Fruit fly (Drosophila melanogaster) whole organism, embryonic: Measurements from ENCODE around the gene Mkk4.
A peak's percentile ranks its signal among the peaks of the same experiment; 100 is the strongest.

Experiments used
- Bdp1 ChIP-seq: fragments of 200-800 bp; sonication (Bioruptor generic); optimal IDR thresholded peaks from 3 replicates; lab custom pipeline; 2016; ENCODE audit warnings: missing biosample characterization, missing genetic modification characterization
- BtbVII ChIP-seq: fragments of 200-800 bp; sonication (Bioruptor generic); optimal IDR thresholded peaks from 3 replicates; lab custom pipeline; 2017; ENCODE audit warnings: missing biosample characterization, mild to moderate bottlenecking, missing genetic modification characterization
- CG10209 ChIP-seq: fragments of 200-800 bp; sonication (Bioruptor generic); optimal IDR thresholded peaks from 3 replicates; lab custom pipeline; 2017; ENCODE audit warnings: missing biosample characterization, mild to moderate bottlenecking, missing genetic modification characterization, missing genetic modification reagents
- CG10543 ChIP-seq: fragments of 200-800 bp; sonication (Bioruptor generic); optimal IDR thresholded peaks from 3 replicates; lab custom pipeline; 2017; ENCODE audit warnings: missing biosample characterization, mild to moderate bottlenecking, missing genetic modification characterization, moderate library complexity
- CG13123 ChIP-seq: fragments of 200-800 bp; sonication (Bioruptor generic); optimal IDR thresholded peaks from 2 replicates; lab custom pipeline; 2016; ENCODE audit warnings: missing biosample characterization, missing genetic modification characterization
- CG14014 ChIP-seq: fragments of 200-800 bp; sonication (Bioruptor generic); IDR thresholded peaks from 2 replicates; pipeline ENCODE4 v1.3.6; 2022; ENCODE audit warnings: missing biosample characterization, missing genetic modification characterization
- CG17361 ChIP-seq: fragments of 200-800 bp; sonication (Bioruptor generic); IDR thresholded peaks from 3 replicates; pipeline ENCODE4 v1.3.6; 2022; ENCODE audit warnings: missing biosample characterization, missing genetic modification characterization
- CG1832 ChIP-seq: fragments of 200-800 bp; sonication (Bioruptor generic); optimal IDR thresholded peaks from 2 replicates; lab custom pipeline; 2017; ENCODE audit warnings: missing biosample characterization, mild to moderate bottlenecking, missing genetic modification characterization, inconsistent platforms
- CG2712 ChIP-seq: fragments of 200-800 bp; optimal IDR thresholded peaks from 3 replicates; lab custom pipeline; 2019; ENCODE audit warnings: missing biosample characterization, mild to moderate bottlenecking, missing genetic modification characterization, moderate library complexity
- CG2875 ChIP-seq: fragments of 200-800 bp; sonication (Bioruptor generic); optimal IDR thresholded peaks from 2 replicates; lab custom pipeline; 2017; ENCODE audit warnings: missing biosample characterization, mild to moderate bottlenecking, missing genetic modification characterization, missing genetic modification reagents
- CG30403 ChIP-seq: fragments of 200-800 bp; sonication (Bioruptor generic); optimal IDR thresholded peaks from 3 replicates; lab custom pipeline; 2016; ENCODE audit warnings: missing biosample characterization, missing genetic modification characterization
- CG31388 ChIP-seq: fragments of 200-800 bp; sonication (Bioruptor generic); optimal IDR thresholded peaks from 2 replicates; lab custom pipeline; 2016; ENCODE audit warnings: missing biosample characterization, missing genetic modification characterization
- CG32532 ChIP-seq: fragments of 200-800 bp; sonication (Bioruptor generic); IDR thresholded peaks from 2 replicates; pipeline ENCODE4 v1.3.6; 2022; ENCODE audit warnings: missing biosample characterization, missing genetic modification characterization
- CG32772 ChIP-seq: fragments of 200-800 bp; sonication (Bioruptor generic); IDR thresholded peaks from 2 replicates; pipeline ENCODE4 v1.3.6; 2022; ENCODE audit warnings: missing biosample characterization, missing genetic modification characterization
- CG3726 ChIP-seq: fragments of 200-800 bp; sonication (Bioruptor generic); IDR thresholded peaks from 3 replicates; pipeline ENCODE4, ENCODE4 v1.3.6; 2022; ENCODE audit warnings: missing biosample characterization, missing genetic modification characterization
- CG3995 ChIP-seq: fragments of 200-800 bp; sonication (Bioruptor generic); optimal IDR thresholded peaks from 3 replicates; lab custom pipeline; 2016; ENCODE audit warnings: missing biosample characterization, missing genetic modification characterization
- CG4707 ChIP-seq: fragments of 200-800 bp; sonication (Bioruptor generic); optimal IDR thresholded peaks from 2 replicates; lab custom pipeline; 2018; ENCODE audit warnings: missing biosample characterization, mild to moderate bottlenecking, missing genetic modification characterization, moderate library complexity
- CG9609 ChIP-seq: fragments of 200-800 bp; sonication (Bioruptor generic); optimal IDR thresholded peaks from 3 replicates; lab custom pipeline; 2016; ENCODE audit warnings: missing biosample characterization, missing genetic modification characterization
- CHES-1-like ChIP-seq: fragments of 200-800 bp; sonication (Bioruptor generic); optimal IDR thresholded peaks from 2 replicates; lab custom pipeline; 2016; ENCODE audit warnings: missing biosample characterization, missing genetic modification characterization
- Doc2 ChIP-seq: fragments of 200-800 bp; sonication (Bioruptor generic); IDR thresholded peaks from 2 replicates; pipeline ENCODE4 v1.3.6; 2022; ENCODE audit warnings: missing biosample characterization, missing genetic modification characterization
- Dp ChIP-seq: fragments of 200-800 bp; sonication (Bioruptor generic); optimal IDR thresholded peaks from 2 replicates; lab custom pipeline; 2018; ENCODE audit warnings: missing biosample characterization, mild to moderate bottlenecking, missing genetic modification characterization, moderate library complexity
- E2f2 ChIP-seq: fragments of 200-800 bp; sonication (Bioruptor generic); IDR thresholded peaks from 2 replicates; pipeline ENCODE4 v1.3.6; 2022; ENCODE audit warnings: missing biosample characterization, missing genetic modification characterization
- Eip74EF ChIP-seq, 2 experiments: fragments of 200-800 bp in 1 of 2; fragments of >200 bp in 1 of 2; sonication (Bioruptor generic) in 1 of 2; optimal IDR thresholded peaks; 2 replicates each; lab custom pipeline; 2017 to 2019; ENCODE audit warnings: missing biosample characterization in 2 of 2, missing genetic modification characterization in 2 of 2, mild to moderate bottlenecking in 1 of 2, moderate library complexity in 1 of 2
- Hr39 ChIP-seq: fragments of >200 bp; optimal IDR thresholded peaks from 2 replicates; lab custom pipeline; 2017
- Hsf ChIP-seq: fragments of 200-800 bp; sonication (Bioruptor generic); optimal IDR thresholded peaks from 3 replicates; lab custom pipeline; 2016; ENCODE audit warnings: missing biosample characterization, missing genetic modification characterization
- MESR4 ChIP-seq: fragments of 200-800 bp; sonication (Bioruptor generic); optimal IDR thresholded peaks from 2 replicates; lab custom pipeline; 2018; ENCODE audit warnings: missing biosample characterization, mild to moderate bottlenecking, missing genetic modification characterization, moderate library complexity
- Nf-YA ChIP-seq: fragments of 200-800 bp; sonication (Bioruptor generic); IDR thresholded peaks from 2 replicates; pipeline ENCODE4 v1.3.6; 2022; ENCODE audit warnings: missing biosample characterization, missing genetic modification characterization
- Pdp1 ChIP-seq, 2 experiments: fragments of 200-800 bp; sonication (Bioruptor generic); optimal IDR thresholded peaks; 3 replicates each; lab custom pipeline; 2016; ENCODE audit warnings: missing biosample characterization in 2 of 2, missing genetic modification characterization in 2 of 2, mild to moderate bottlenecking in 1 of 2, moderate library complexity in 1 of 2
- Ravus ChIP-seq: fragments of 200-800 bp; sonication (Bioruptor generic); IDR thresholded peaks from 2 replicates; pipeline ENCODE4 v1.3.6; 2022; ENCODE audit warnings: missing biosample characterization, missing genetic modification characterization
- Sin3A ChIP-seq: fragments of >200 bp; optimal IDR thresholded peaks from 2 replicates; lab custom pipeline; 2018
- Stat92E ChIP-seq, 3 experiments: fragments of >200 bp in 2 of 3; fragments of 200-800 bp in 1 of 3; sonication (Bioruptor generic) in 1 of 3; optimal IDR thresholded peaks; 2 replicates each; lab custom pipeline; 2017 to 2019; ENCODE audit warnings: missing biosample characterization in 3 of 3, missing genetic modification characterization in 3 of 3, mild to moderate bottlenecking in 1 of 3, moderate library complexity in 1 of 3
- ac ChIP-seq: fragments of 200-800 bp; sonication (Bioruptor generic); optimal IDR thresholded peaks from 3 replicates; lab custom pipeline; 2017; ENCODE audit warnings: missing biosample characterization, mild to moderate bottlenecking, missing genetic modification characterization
- bbx ChIP-seq: fragments of 200-800 bp; sonication (Bioruptor generic); IDR thresholded peaks from 2 replicates; pipeline ENCODE4 v1.3.6; 2022; ENCODE audit warnings: missing biosample characterization, missing genetic modification characterization; ENCODE audit not compliant: partially characterized antibody
- chif ChIP-seq, 2 experiments: fragments of 200-800 bp; sonication (Bioruptor generic); optimal IDR thresholded peaks; 3 replicates each; lab custom pipeline; 2016; ENCODE audit warnings: missing biosample characterization in 2 of 2, missing genetic modification characterization in 2 of 2
- croc ChIP-seq: fragments of 200-800 bp; sonication (Bioruptor generic); conservative IDR thresholded peaks from 3 replicates; pipeline ENCODE4 v1.3.6; 2022; ENCODE audit warnings: missing biosample characterization, missing genetic modification characterization
- dimm ChIP-seq: fragments of 200-800 bp; sonication (Bioruptor generic); IDR thresholded peaks from 2 replicates; pipeline ENCODE4 v1.3.6; 2022; ENCODE audit warnings: missing biosample characterization, missing genetic modification characterization
- dpn ChIP-seq, 2 experiments: fragments of 200-800 bp; sonication (Bioruptor generic); optimal IDR thresholded peaks; 3 replicates each; lab custom pipeline; 2016; ENCODE audit warnings: missing biosample characterization in 2 of 2, missing genetic modification characterization in 2 of 2
- ewg ChIP-seq: fragments of 200-800 bp; sonication (Bioruptor generic); optimal IDR thresholded peaks from 3 replicates; lab custom pipeline; 2017; ENCODE audit warnings: mild to moderate bottlenecking, missing biosample characterization, missing genetic modification reagents, missing genetic modification characterization
- ken ChIP-seq: fragments of 200-800 bp; sonication (Bioruptor generic); IDR thresholded peaks from 3 replicates; pipeline ENCODE4 v1.3.6; 2022; ENCODE audit warnings: missing biosample characterization, missing genetic modification characterization
- nau ChIP-seq: fragments of 200-800 bp; sonication (Bioruptor generic); optimal IDR thresholded peaks from 3 replicates; lab custom pipeline; 2017; ENCODE audit warnings: missing biosample characterization, mild to moderate bottlenecking, missing genetic modification characterization, missing genetic modification reagents
- org-1 ChIP-seq: fragments of 200-800 bp; sonication (Bioruptor generic); optimal IDR thresholded peaks from 2 replicates; lab custom pipeline; 2017; ENCODE audit warnings: missing biosample characterization, missing genetic modification characterization
- pnt ChIP-seq: fragments of 200-800 bp; sonication (Bioruptor generic); optimal IDR thresholded peaks from 3 replicates; lab custom pipeline; 2016; ENCODE audit warnings: missing biosample characterization, missing genetic modification characterization
- ro ChIP-seq: fragments of 200-800 bp; sonication (Bioruptor generic); IDR thresholded peaks from 2 replicates; pipeline ENCODE4 v1.3.6; 2022; ENCODE audit warnings: missing biosample characterization, missing genetic modification characterization
- row ChIP-seq: fragments of 200-800 bp; sonication (Bioruptor generic); IDR thresholded peaks from 3 replicates; pipeline ENCODE4 v1.3.6; 2022; ENCODE audit warnings: missing biosample characterization, missing genetic modification characterization
- run ChIP-seq: fragments of 200-800 bp; sonication (Bioruptor generic); optimal IDR thresholded peaks from 3 replicates; lab custom pipeline; 2018; ENCODE audit warnings: missing biosample characterization, mild to moderate bottlenecking, missing genetic modification characterization
- seq ChIP-seq: fragments of 200-800 bp; sonication (Bioruptor generic); IDR thresholded peaks from 2 replicates; pipeline ENCODE4 v1.3.6; 2022; ENCODE audit warnings: missing biosample characterization, missing genetic modification characterization
- sim ChIP-seq: fragments of 200-800 bp; sonication (Bioruptor generic); IDR thresholded peaks from 2 replicates; pipeline ENCODE4 v1.3.6; 2022; ENCODE audit warnings: missing biosample characterization, missing genetic modification characterization
- tup ChIP-seq: fragments of 200-800 bp; sonication (Bioruptor generic); optimal IDR thresholded peaks from 2 replicates; lab custom pipeline; 2016; ENCODE audit warnings: missing biosample characterization, mild to moderate bottlenecking, missing genetic modification characterization, moderate library complexity
- usp ChIP-seq: fragments of >200 bp; optimal IDR thresholded peaks from 2 replicates; lab custom pipeline; 2017; ENCODE audit warnings: missing biosample characterization, missing genetic modification characterization
- vvl ChIP-seq: fragments of 200-800 bp; sonication (Bioruptor generic); IDR thresholded peaks from 2 replicates; pipeline ENCODE4 v1.3.6; 2022; ENCODE audit warnings: missing biosample characterization, missing genetic modification characterization
- zen ChIP-seq: fragments of 200-800 bp; sonication (Bioruptor generic); optimal IDR thresholded peaks from 3 replicates; lab custom pipeline; 2018; ENCODE audit warnings: missing biosample characterization, mild to moderate bottlenecking, missing genetic modification characterization, moderate library complexity

The Mkk4 gene

dm6 chr3R:8676560-8677000 lies 26.0 kb upstream of the Mkk4 start, which contains the start of the genes Unc50, CG11755 and CG8043 (continued):
- TF ChIP-seq Dp (GFP tag; lab: Kevin White, UChicago), result peak; percentile 30
- peak; percentile 99 for TF ChIP-seq row
- TF ChIP-seq CG10543 (GFP tag; lab: Kevin White, UChicago), result peak; percentile 78
- TF ChIP-seq CG31388 (GFP tag; lab: Kevin White, UChicago), result peak; percentile 30
- peak; percentile 14 for TF ChIP-seq ac (GFP tag; lab: Kevin White, UChicago)
- TF ChIP-seq CG9609 (GFP tag; lab: Kevin White, UChicago), result peak; percentile 68
- peak; percentile 86 for TF ChIP-seq CG32532 (GFP tag; lab: Robert Waterston, UW)
- TF ChIP-seq ken (GFP tag; lab: Robert Waterston, UW), result 0 out of 3 replicates have a peak, but pooled peaks have one; percentile 32
- TF ChIP-seq CG30403 (GFP tag; lab: Kevin White, UChicago), result peak; percentile 90
- peak in 1 of 3 experiments; percentile 75 for TF ChIP-seq Stat92E (GFP tag; optimal IDR thresholded peaks at IDR 0.05; lab: Kevin White, UChicago)
- TF ChIP-seq CG13123, result peak; percentile 66
- TF ChIP-seq dpn (GFP tag; optimal IDR thresholded peaks at IDR 0.05; lab: Kevin White, UChicago), result peak; percentile 78 to 84
- peak; percentile 47; the same call in 1 of the 2 replicates for TF ChIP-seq E2f2
- peak; percentile 53 to 74 for TF ChIP-seq chif (GFP tag; optimal IDR thresholded peaks at IDR 0.05; lab: Kevin White, UChicago)
- no peak for TF ChIP-seq BtbVII (GFP tag; lab: Kevin White, UChicago)
- peak; percentile 51 for TF ChIP-seq CG2875
- TF ChIP-seq Nf-YA (GFP tag; lab: Robert Waterston, UW), result no peak
- peak; percentile 64 for TF ChIP-seq CG32772 (GFP tag; lab: Robert Waterston, UW)
- peak; percentile 88 for TF ChIP-seq Sin3A
- TF ChIP-seq CG3726 (GFP tag; lab: Robert Waterston, UW), result no peak; the same call in 2 of the 3 replicates
- peak; percentile 88 for TF ChIP-seq Hsf (GFP tag; lab: Kevin White, UChicago)
- TF ChIP-seq nau (GFP tag; lab: Kevin White, UChicago), result no peak
- TF ChIP-seq usp (GFP tag; lab: Kevin White, UChicago), result no peak
- TF ChIP-seq vvl (GFP tag; lab: Robert Waterston, UW), result peak; percentile 81
- peak; percentile 88 for TF ChIP-seq CG17361 (GFP tag; lab: Robert Waterston, UW)
- peak; percentile 30 for TF ChIP-seq Bdp1
- TF ChIP-seq zen (tag; lab: Kevin White, UChicago), result peak; percentile 83
- peak; percentile 7 for TF ChIP-seq tup (GFP tag; lab: Kevin White, UChicago)
- TF ChIP-seq pnt (GFP tag; lab: Kevin White, UChicago), result peak; percentile 52
- peak; percentile 1 for TF ChIP-seq CG4707 (GFP tag; lab: Kevin White, UChicago)
- TF ChIP-seq CG14014, result peak; percentile 77
- TF ChIP-seq ewg, result peak; percentile 39
- peak; percentile 10; the same call in 1 of the 2 replicates for TF ChIP-seq Ravus
- no peak for TF ChIP-seq ro (GFP tag; lab: Robert Waterston, UW)
- TF ChIP-seq Hr39 (lab: Kevin White, UChicago), result no peak
- peak; percentile 8 for TF ChIP-seq MESR4 (GFP tag; lab: Kevin White, UChicago)
- TF ChIP-seq CG10209 (GFP tag; lab: Kevin White, UChicago), result peak; percentile 70
- peak; percentile 85 for TF ChIP-seq CG2712
- peak; percentile 26 for TF ChIP-seq run (tag; lab: Kevin White, UChicago)
- TF ChIP-seq Doc2 (GFP tag; lab: Robert Waterston, UW), result no peak
- no peak for TF ChIP-seq Eip74EF (GFP tag; optimal IDR thresholded peaks at IDR 0.05; lab: Kevin White, UChicago)
- TF ChIP-seq CG3995 (GFP tag; lab: Kevin White, UChicago), result peak; percentile 56
- TF ChIP-seq CG1832 (GFP tag; lab: Kevin White, UChicago), result no peak
- TF ChIP-seq croc, result peak; percentile 50; the same call in 2 of the 3 replicates
- TF ChIP-seq sim, result no peak
- TF ChIP-seq bbx, result peak; percentile 92
- peak; percentile 33 for TF ChIP-seq CHES-1-like (GFP tag; lab: Kevin White, UChicago)
- TF ChIP-seq org-1, result no peak
- peak; percentile 78 to 86 for TF ChIP-seq Pdp1 (GFP tag; optimal IDR thresholded peaks at IDR 0.05; lab: Kevin White, UChicago)
- peak; percentile 48; the same call in 1 of the 2 replicates for TF ChIP-seq seq (GFP tag; lab: Robert Waterston, UW)
- TF ChIP-seq dimm (GFP tag; lab: Robert Waterston, UW), result no peak
